Worm (Caenorhabditis elegans): Measurements from ENCODE around the gene Y57G11C.42.

- TF ChIP-seq flt-1 (GFP tag; IDR thresholded peaks at IDR 0.05): no peak
- no peak for TF ChIP-seq med-1 (GFP tag; optimal IDR thresholded peaks at IDR 0.05; ENCODE audit: insufficient read depth)
- TF ChIP-seq tab-1 (GFP tag; IDR thresholded peaks at IDR 0.05): no peak
- no peak for TF ChIP-seq T22C8.4 (GFP tag; IDR thresholded peaks at IDR 0.05)
- no peak for TF ChIP-seq ztf-29 (GFP tag; IDR thresholded peaks at IDR 0.05)
- TF ChIP-seq cog-1 (tag; optimal IDR thresholded peaks at IDR 0.05): no peak
- no peak for TF ChIP-seq ztf-23 (GFP tag; IDR thresholded peaks at IDR 0.05)
These were observed 19.0 kb upstream of the Y57G11C.42 start, which contains the start of gene lgc-7 for ce11 chrIV:14709286-14709685.
